Fruit fly (Drosophila melanogaster) whole organism, embryonic: ENCODE data around the gene 5-HT2B.

Experiments
- Aef1 ChIP-seq: fragments of 200-800 bp; sonication (Bioruptor generic); IDR thresholded peaks from 3 replicates; pipeline ENCODE4 v1.3.6; 2022; ENCODE audit warnings: missing biosample characterization, missing genetic modification characterization
- Asciz ChIP-seq: fragments of 200-800 bp; sonication (Bioruptor generic); optimal IDR thresholded peaks from 2 replicates; lab custom pipeline; 2017; ENCODE audit warnings: missing biosample characterization, mild to moderate bottlenecking, missing genetic modification characterization, missing genetic modification reagents
- CG10267 ChIP-seq: fragments of 200-800 bp; sonication (Bioruptor generic); optimal IDR thresholded peaks from 2 replicates; lab custom pipeline; 2018; ENCODE audit warnings: missing biosample characterization, mild to moderate bottlenecking, missing genetic modification characterization, moderate library complexity
- CG10321 ChIP-seq: fragments of 200-800 bp; sonication (Bioruptor generic); IDR thresholded peaks from 2 replicates; pipeline ENCODE4 v1.3.6; 2022; ENCODE audit warnings: missing biosample characterization, missing genetic modification characterization
- CG11093 ChIP-seq: fragments of 200-800 bp; sonication (Bioruptor generic); IDR thresholded peaks from 3 replicates; pipeline ENCODE4 v1.3.6; 2022; ENCODE audit warnings: missing biosample characterization, missing genetic modification characterization
- CG11504 ChIP-seq: fragments of 200-800 bp; sonication (Bioruptor generic); optimal IDR thresholded peaks from 3 replicates; lab custom pipeline; 2019; ENCODE audit warnings: missing biosample characterization, mild to moderate bottlenecking, missing genetic modification characterization, moderate library complexity
- CG17328 ChIP-seq: fragments of 200-800 bp; sonication (Bioruptor generic); IDR thresholded peaks from 2 replicates; pipeline ENCODE4 v1.3.6; 2022; ENCODE audit warnings: missing biosample characterization, missing genetic modification characterization
- CG17912 ChIP-seq: fragments of 200-800 bp; sonication (Bioruptor generic); optimal IDR thresholded peaks from 2 replicates; lab custom pipeline; 2018; ENCODE audit warnings: missing biosample characterization, mild to moderate bottlenecking, missing genetic modification characterization
- CG18599 ChIP-seq: fragments of 200-800 bp; sonication (Bioruptor generic); optimal IDR thresholded peaks from 3 replicates; lab custom pipeline; 2017; ENCODE audit warnings: missing biosample characterization, missing genetic modification characterization, mild to moderate bottlenecking, moderate library complexity, missing genetic modification reagents
- CG18764 ChIP-seq: fragments of 200-800 bp; sonication (Bioruptor generic); optimal IDR thresholded peaks from 3 replicates; lab custom pipeline; 2016; ENCODE audit warnings: missing biosample characterization, missing genetic modification characterization
- CG2199 ChIP-seq: fragments of 200-800 bp; sonication (Bioruptor generic); IDR thresholded peaks from 3 replicates; pipeline ENCODE4 v1.3.6; 2022; ENCODE audit warnings: missing biosample characterization, missing genetic modification characterization
- CG2678 ChIP-seq: fragments of 200-800 bp; sonication (Bioruptor generic); optimal IDR thresholded peaks from 3 replicates; lab custom pipeline; 2019; ENCODE audit warnings: missing biosample characterization, mild to moderate bottlenecking, missing genetic modification characterization, moderate library complexity
- CG32772 ChIP-seq: fragments of 200-800 bp; sonication (Bioruptor generic); IDR thresholded peaks from 2 replicates; pipeline ENCODE4 v1.3.6; 2022; ENCODE audit warnings: missing biosample characterization, missing genetic modification characterization
- CG3281 ChIP-seq: fragments of 200-800 bp; sonication (Bioruptor generic); optimal IDR thresholded peaks from 3 replicates; lab custom pipeline; 2017; ENCODE audit warnings: missing biosample characterization, mild to moderate bottlenecking, missing genetic modification characterization
- CG3407 ChIP-seq: fragments of 200-800 bp; sonication (Bioruptor generic); optimal IDR thresholded peaks from 2 replicates; lab custom pipeline; 2018; ENCODE audit warnings: missing biosample characterization, mild to moderate bottlenecking, missing genetic modification characterization
- CG34224 ChIP-seq: fragments of 200-800 bp; sonication (Bioruptor generic); IDR thresholded peaks from 3 replicates; pipeline ENCODE4 v1.3.6; 2022; ENCODE audit warnings: missing biosample characterization, missing genetic modification characterization; ENCODE audit not compliant: partially characterized antibody
- CG6254 ChIP-seq: fragments of 200-800 bp; sonication (Bioruptor generic); optimal IDR thresholded peaks from 3 replicates; lab custom pipeline; 2017; ENCODE audit warnings: mild to moderate bottlenecking, missing biosample characterization, missing genetic modification reagents, missing genetic modification characterization
- CG7839 ChIP-seq: fragments of 200-800 bp; sonication (Bioruptor generic); optimal IDR thresholded peaks from 3 replicates; lab custom pipeline; 2018; ENCODE audit warnings: missing biosample characterization, mild to moderate bottlenecking, missing genetic modification characterization, moderate library complexity
- CG8388 ChIP-seq: fragments of 200-800 bp; sonication (Bioruptor generic); optimal IDR thresholded peaks from 2 replicates; lab custom pipeline; 2019; ENCODE audit warnings: missing biosample characterization, mild to moderate bottlenecking, missing genetic modification characterization, moderate library complexity
- CG8478 ChIP-seq: fragments of >200 bp; optimal IDR thresholded peaks from 2 replicates; lab custom pipeline; 2018
- CG9215 ChIP-seq: fragments of 200-800 bp; sonication (Bioruptor generic); IDR thresholded peaks from 2 replicates; pipeline ENCODE4 v1.3.6; 2022; ENCODE audit warnings: missing biosample characterization, missing genetic modification characterization
- CG9797 ChIP-seq: fragments of 200-800 bp; sonication (Bioruptor generic); optimal IDR thresholded peaks from 3 replicates; lab custom pipeline; 2018; ENCODE audit warnings: missing biosample characterization, mild to moderate bottlenecking, missing genetic modification characterization
- CG9876 ChIP-seq: fragments of 200-800 bp; sonication (Bioruptor generic); optimal IDR thresholded peaks from 2 replicates; lab custom pipeline; 2016; ENCODE audit warnings: missing biosample characterization, missing genetic modification characterization
- Chrac-16 ChIP-seq: fragments of 200-800 bp; sonication (Bioruptor generic); optimal IDR thresholded peaks from 3 replicates; lab custom pipeline; 2016; ENCODE audit warnings: missing biosample characterization, missing genetic modification characterization
- Doc3 ChIP-seq: fragments of 200-800 bp; sonication (Bioruptor generic); IDR thresholded peaks from 3 replicates; pipeline ENCODE4 v1.3.6; 2022; ENCODE audit warnings: missing biosample characterization, missing genetic modification characterization; ENCODE audit not compliant: partially characterized antibody
- E2f2 ChIP-seq: fragments of 200-800 bp; sonication (Bioruptor generic); IDR thresholded peaks from 2 replicates; pipeline ENCODE4 v1.3.6; 2022; ENCODE audit warnings: missing biosample characterization, missing genetic modification characterization
- H2.0 ChIP-seq: fragments of 200-800 bp; sonication (Bioruptor generic); IDR thresholded peaks from 2 replicates; pipeline ENCODE4 v1.3.6; 2022; ENCODE audit warnings: missing biosample characterization, missing genetic modification characterization
- Hr51 ChIP-seq, 2 experiments: fragments of 200-800 bp; sonication (Bioruptor generic); optimal IDR thresholded peaks; 2 replicates in 1 of 2; 3 replicates in 1 of 2; lab custom pipeline; 2016 to 2018; ENCODE audit warnings: missing biosample characterization in 2 of 2, missing genetic modification characterization in 2 of 2, mild to moderate bottlenecking in 1 of 2, moderate library complexity in 1 of 2
- Lpt ChIP-seq: fragments of >200 bp; optimal IDR thresholded peaks from 2 replicates; lab custom pipeline; 2018; ENCODE audit warnings: missing biosample characterization, missing genetic modification characterization
- TFAM ChIP-seq: fragments of 200-800 bp; sonication (Bioruptor generic); optimal IDR thresholded peaks from 2 replicates; lab custom pipeline; 2017; ENCODE audit warnings: missing biosample characterization, missing genetic modification characterization, inconsistent platforms
- Xbp1 ChIP-seq: fragments of 200-800 bp; sonication (Bioruptor generic); optimal IDR thresholded peaks from 3 replicates; lab custom pipeline; 2016; ENCODE audit warnings: missing biosample characterization, mild to moderate bottlenecking, missing genetic modification characterization
- croc ChIP-seq: fragments of 200-800 bp; sonication (Bioruptor generic); conservative IDR thresholded peaks from 3 replicates; pipeline ENCODE4 v1.3.6; 2022; ENCODE audit warnings: missing biosample characterization, missing genetic modification characterization
- esg ChIP-seq: fragments of 200-800 bp; sonication (Bioruptor generic); conservative IDR thresholded peaks from 2 replicates; pipeline ENCODE4 v1.3.6; 2022; ENCODE audit warnings: missing biosample characterization, missing genetic modification characterization
- fd3F ChIP-seq: fragments of 200-800 bp; sonication (Bioruptor generic); optimal IDR thresholded peaks from 2 replicates; lab custom pipeline; 2018; ENCODE audit warnings: missing biosample characterization, mild to moderate bottlenecking, missing genetic modification characterization, moderate library complexity
- grn ChIP-seq: fragments of 200-800 bp; sonication (Bioruptor generic); optimal IDR thresholded peaks from 3 replicates; lab custom pipeline; 2017; ENCODE audit warnings: missing biosample characterization, missing genetic modification characterization
- hth ChIP-seq: fragments of >200 bp; optimal IDR thresholded peaks from 2 replicates; lab custom pipeline; 2017; ENCODE audit warnings: inconsistent platforms
- jing ChIP-seq: fragments of 200-800 bp; sonication (Bioruptor generic); optimal IDR thresholded peaks from 2 replicates; lab custom pipeline; 2018; ENCODE audit warnings: missing biosample characterization, mild to moderate bottlenecking, missing genetic modification characterization
- lab ChIP-seq: fragments of 200-800 bp; sonication (Bioruptor generic); optimal IDR thresholded peaks from 3 replicates; lab custom pipeline; 2017; ENCODE audit warnings: missing biosample characterization, missing genetic modification characterization, mild to moderate bottlenecking, moderate library complexity, missing genetic modification reagents
- nau ChIP-seq: fragments of 200-800 bp; sonication (Bioruptor generic); optimal IDR thresholded peaks from 3 replicates; lab custom pipeline; 2017; ENCODE audit warnings: missing biosample characterization, mild to moderate bottlenecking, missing genetic modification characterization, missing genetic modification reagents
- nmo ChIP-seq: fragments of 200-800 bp; sonication (Bioruptor generic); optimal IDR thresholded peaks from 2 replicates; lab custom pipeline; 2018; ENCODE audit warnings: missing biosample characterization, mild to moderate bottlenecking, missing genetic modification characterization, moderate library complexity
- org-1 ChIP-seq: fragments of 200-800 bp; sonication (Bioruptor generic); optimal IDR thresholded peaks from 2 replicates; lab custom pipeline; 2017; ENCODE audit warnings: missing biosample characterization, missing genetic modification characterization
- pho ChIP-seq: fragments of 200-800 bp; sonication (Bioruptor generic); optimal IDR thresholded peaks from 2 replicates; lab custom pipeline; 2016; ENCODE audit warnings: missing biosample characterization, missing genetic modification characterization
- prd ChIP-seq, 3 experiments: fragments of >200 bp in 2 of 3; fragments of 200-800 bp in 1 of 3; sonication (Bioruptor generic) in 1 of 3; optimal IDR thresholded peaks in 2 of 3; IDR thresholded peaks in 1 of 3; 2 replicates in 2 of 3; 3 replicates in 1 of 3; pipeline versions ENCODE4 v1.3.6 to Lab custom; 2017 to 2022; ENCODE audit warnings: missing biosample characterization in 1 of 3, missing genetic modification characterization in 1 of 3
- pzg ChIP-seq: fragments of 200-800 bp; sonication (Bioruptor generic); optimal IDR thresholded peaks from 3 replicates; lab custom pipeline; 2018; ENCODE audit warnings: missing biosample characterization, mild to moderate bottlenecking, missing genetic modification characterization, moderate library complexity
- repo ChIP-seq: fragments of 200-800 bp; sonication (Bioruptor generic); optimal IDR thresholded peaks from 2 replicates; lab custom pipeline; 2016; ENCODE audit warnings: missing biosample characterization, missing genetic modification characterization
- row ChIP-seq: fragments of 200-800 bp; sonication (Bioruptor generic); IDR thresholded peaks from 3 replicates; pipeline ENCODE4 v1.3.6; 2022; ENCODE audit warnings: missing biosample characterization, missing genetic modification characterization
- so ChIP-seq: fragments of 200-800 bp; sonication (Bioruptor generic); IDR thresholded peaks from 3 replicates; pipeline ENCODE4 v1.3.6; 2022; ENCODE audit warnings: missing biosample characterization, missing genetic modification characterization
- ssp ChIP-seq: fragments of 200-800 bp; sonication (Bioruptor generic); IDR thresholded peaks from 2 replicates; pipeline ENCODE4 v1.3.6; 2022; ENCODE audit warnings: missing biosample characterization, missing genetic modification characterization
- tap ChIP-seq: fragments of 200-800 bp; optimal IDR thresholded peaks from 3 replicates; lab custom pipeline; 2019; ENCODE audit warnings: missing biosample characterization, mild to moderate bottlenecking, missing genetic modification characterization, moderate library complexity
- usp ChIP-seq: fragments of >200 bp; optimal IDR thresholded peaks from 2 replicates; lab custom pipeline; 2017; ENCODE audit warnings: missing biosample characterization, missing genetic modification characterization
- wor ChIP-seq: fragments of 200-800 bp; sonication (Bioruptor generic); IDR thresholded peaks from 2 replicates; pipeline ENCODE4 v1.3.6; 2022; ENCODE audit warnings: missing biosample characterization, missing genetic modification characterization
- zfh1 ChIP-seq: fragments of 200-800 bp; sonication (Bioruptor generic); IDR thresholded peaks from 3 replicates; pipeline ENCODE4 v1.3.6; 2022; ENCODE audit warnings: missing biosample characterization, missing genetic modification characterization

The 5-HT2B gene

dm6 chr3R:8619089-8619488 is 41.1 kb downstream of the 5-HT2B start (continued):
- peak; percentile 56 for TF ChIP-seq CG18599
- TF ChIP-seq croc: no peak
- 0 out of 3 replicates have a peak, but pooled peaks have one; percentile 40 for TF ChIP-seq zfh1 (GFP tag; lab: Robert Waterston, UW)
- peak; percentile 35 for TF ChIP-seq CG9215
- no peak for TF ChIP-seq Asciz (GFP tag; lab: Kevin White, UChicago)
- no peak for TF ChIP-seq H2.0
- peak; percentile 42 for TF ChIP-seq lab (GFP tag; lab: Kevin White, UChicago)
- TF ChIP-seq fd3F (GFP tag; lab: Kevin White, UChicago): no peak
- TF ChIP-seq Xbp1 (GFP tag; lab: Kevin White, UChicago): no peak
- TF ChIP-seq repo (GFP tag; lab: Kevin White, UChicago): no peak
- TF ChIP-seq TFAM (GFP tag; lab: Kevin White, UChicago): no peak
- peak; percentile 47; the same call in 1 of the 3 replicates for TF ChIP-seq row (GFP tag; lab: Robert Waterston, UW)
- peak; percentile 11 for TF ChIP-seq nau (GFP tag; lab: Kevin White, UChicago)
- TF ChIP-seq hth (lab: Kevin White, UChicago): no peak
- no peak for TF ChIP-seq CG34224 (GFP tag; lab: Robert Waterston, UW)
- TF ChIP-seq Doc3 (GFP tag; lab: Robert Waterston, UW): no peak
- TF ChIP-seq CG8478 (lab: Kevin White, UChicago): no peak
- peak; percentile 55 for TF ChIP-seq CG2678 (tag; lab: Kevin White, UChicago)
- no peak for TF ChIP-seq wor (GFP tag; lab: Robert Waterston, UW)
- no peak for TF ChIP-seq CG32772 (GFP tag; lab: Robert Waterston, UW)
- no peak for TF ChIP-seq CG10321 (GFP tag; lab: Robert Waterston, UW)
- TF ChIP-seq CG18764 (GFP tag; lab: Kevin White, UChicago): no peak
- TF ChIP-seq CG2199: no peak
- TF ChIP-seq tap (tag; lab: Kevin White, UChicago): peak; percentile 43
- TF ChIP-seq Hr51 (GFP tag; optimal IDR thresholded peaks at IDR 0.05; lab: Kevin White, UChicago): peak in 1 of 2 experiments; percentile 42
- TF ChIP-seq CG8388: no peak
- no peak for TF ChIP-seq Lpt (GFP tag; lab: Kevin White, UChicago)
- no peak for TF ChIP-seq prd (optimal IDR thresholded peaks at IDR 0.05; lab: Kevin White, UChicago)
- TF ChIP-seq prd (GFP tag; IDR thresholded peaks at IDR 0.05; lab: Robert Waterston, UW): peak; percentile 34; the same call in 1 of the 3 replicates
- TF ChIP-seq CG7839 (tag; lab: Kevin White, UChicago): peak; percentile 31
- TF ChIP-seq CG9797 (GFP tag; lab: Kevin White, UChicago): no peak
- TF ChIP-seq usp (GFP tag; lab: Kevin White, UChicago): no peak
- peak; percentile 42 for TF ChIP-seq CG11504 (tag; lab: Kevin White, UChicago)
- TF ChIP-seq Chrac-16 (GFP tag; lab: Kevin White, UChicago): no peak
- peak; percentile 14 for TF ChIP-seq nmo
- no peak for TF ChIP-seq CG6254 (GFP tag; lab: Kevin White, UChicago)
- no peak for TF ChIP-seq CG3281
- no peak for TF ChIP-seq pzg (GFP tag; lab: Kevin White, UChicago)
- TF ChIP-seq pho: no peak
- TF ChIP-seq so (GFP tag; lab: Robert Waterston, UW): no peak
- no peak for TF ChIP-seq grn (GFP tag; lab: Kevin White, UChicago)
- no peak for TF ChIP-seq E2f2 (GFP tag; lab: Robert Waterston, UW)
- TF ChIP-seq Aef1 (GFP tag; lab: Robert Waterston, UW): no peak
- no peak for TF ChIP-seq jing (GFP tag; lab: Kevin White, UChicago)
- TF ChIP-seq org-1 (GFP tag; lab: Kevin White, UChicago): no peak
- no peak for TF ChIP-seq esg (GFP tag; lab: Robert Waterston, UW)
- no peak for TF ChIP-seq CG3407
- no peak for TF ChIP-seq CG9876 (GFP tag; lab: Kevin White, UChicago)
- no peak for TF ChIP-seq CG17328 (GFP tag; lab: Robert Waterston, UW)
- no peak for TF ChIP-seq CG11093 (GFP tag; lab: Robert Waterston, UW)
- TF ChIP-seq ssp: no peak
- TF ChIP-seq CG10267 (tag; lab: Kevin White, UChicago): no peak
- no peak for TF ChIP-seq CG17912
